Worm (Caenorhabditis elegans) whole organism, L4 larva: ENCODE measurements around the gene srd-66.

Experiments
- R02D3.7 ChIP-seq: fragments of 150-350 bp; sonication (generic microtip); optimal IDR thresholded peaks from 3 replicates; lab custom pipeline; 2014; ENCODE audit warnings: missing biosample characterization, missing genetic modification characterization
- ceh-82 ChIP-seq: sonication (generic microtip); optimal IDR thresholded peaks from 2 replicates; lab custom pipeline; 2017; ENCODE audit warnings: missing biosample characterization, missing genetic modification characterization
- nhr-25 ChIP-seq: sonication (generic microtip); optimal IDR thresholded peaks from 2 replicates; lab custom pipeline; 2017; ENCODE audit warnings: missing genetic modification characterization, mild to moderate bottlenecking, missing compliant biosample characterization, antibody characterized with exemption, moderate library complexity, borderline replicate concordance; ENCODE audit not compliant: insufficient read depth
- pha-4 ChIP-seq, 2 experiments: fragments of 150-350 bp in 1 of 2; fragments of 200-800 bp in 1 of 2; sonication (Bioruptor generic) in 1 of 2; IDR thresholded peaks in 1 of 2; optimal IDR thresholded peaks in 1 of 2; 2 replicates each; pipeline versions ENCODE4 v1.3.6 to Lab custom; 2014 to 2022; ENCODE audit warnings: missing genetic modification characterization in 2 of 2, missing genetic modification reagents in 2 of 2, missing biosample characterization in 1 of 2, missing compliant biosample characterization in 1 of 2
- snpc-4 ChIP-seq: fragments of 150-350 bp; optimal IDR thresholded peaks from 2 replicates; lab custom pipeline; 2014; ENCODE audit warnings: missing biosample characterization, missing genetic modification characterization
- unc-130 ChIP-seq: sonication (generic microtip); optimal IDR thresholded peaks from 2 replicates; lab custom pipeline; 2016; ENCODE audit warnings: missing genetic modification reagents, missing genetic modification characterization, missing compliant biosample characterization

ce11 chrIII:1950236-1950635 is 32.2 kb downstream of the srd-66 start, which contains the start of the genes polh-1 and rps-22:
- TF ChIP-seq R02D3.7 (tag; lab: Kevin White, UChicago) (no peak), snpc-4 (tag; lab: Kevin White, UChicago) (no peak), pha-4 (GFP tag; IDR thresholded peaks at IDR 0.05; lab: Robert Waterston, UW) (peak; percentile 35; the same call in 1 of the 2 replicates), pha-4 (tag; optimal IDR thresholded peaks at IDR 0.05; lab: Kevin White, UChicago) (peak; percentile 74), unc-130 (GFP tag; lab: Kevin White, UChicago) (peak; percentile 15), ceh-82 (tag; lab: Kevin White, UChicago) (no peak), nhr-25 (tag; lab: Kevin White, UChicago) (peak; percentile 92)
